Worm (Caenorhabditis elegans) whole organism, L4/young adult: Measurements from ENCODE around the gene F59B1.8.

ENCODE experiments used
- W03F9.2 ChIP-seq: fragments of 150-350 bp; optimal IDR thresholded peaks from 2 replicates; lab custom pipeline; 2014; ENCODE audit warnings: missing biosample characterization, missing genetic modification characterization
- dao-5 ChIP-seq: sonication (generic microtip); optimal IDR thresholded peaks from 2 replicates; lab custom pipeline; 2016; ENCODE audit warnings: missing genotype, missing genetic modification characterization, moderate library complexity, missing compliant biosample characterization
- him-1 ChIP-seq: sonication (generic microtip); optimal IDR thresholded peaks from 2 replicates; lab custom pipeline; 2016; ENCODE audit warnings: missing genotype, missing genetic modification reagents, missing genetic modification characterization, missing compliant biosample characterization

Gene F59B1.8

DNA sequence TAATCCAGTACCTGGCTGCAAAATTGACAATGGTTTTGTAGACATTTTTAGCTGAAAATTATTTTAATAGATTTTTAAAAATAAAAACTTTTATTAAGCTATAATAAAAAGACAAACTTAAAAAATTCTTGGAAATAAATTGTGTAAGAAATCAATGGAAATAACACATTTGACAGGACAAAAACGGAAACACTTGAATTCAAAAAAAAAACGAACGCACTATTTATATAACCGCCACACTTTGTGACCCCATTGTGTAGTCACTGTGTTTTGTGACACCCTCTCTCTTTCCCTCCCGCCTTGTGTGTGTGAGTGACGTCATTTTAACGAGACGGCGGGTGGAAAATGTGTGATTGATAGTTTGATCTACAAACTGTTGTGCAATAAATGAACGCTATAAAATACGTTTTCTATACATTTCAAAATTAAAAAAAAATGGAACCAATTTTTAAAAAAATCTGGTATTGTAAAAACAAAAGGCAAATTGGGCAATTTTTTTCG lies at the start of gene F59B1.8:
F59B1.8 (minus strand) TSS at position 51 of the 501 bp plus-strand sequence.
- no peak for TF ChIP-seq him-1 (tag; lab: Kevin White, UChicago)
- no peak for TF ChIP-seq dao-5 (tag; lab: Kevin White, UChicago)
- TF ChIP-seq W03F9.2 (tag; lab: Kevin White, UChicago), result no peak

DNA sequence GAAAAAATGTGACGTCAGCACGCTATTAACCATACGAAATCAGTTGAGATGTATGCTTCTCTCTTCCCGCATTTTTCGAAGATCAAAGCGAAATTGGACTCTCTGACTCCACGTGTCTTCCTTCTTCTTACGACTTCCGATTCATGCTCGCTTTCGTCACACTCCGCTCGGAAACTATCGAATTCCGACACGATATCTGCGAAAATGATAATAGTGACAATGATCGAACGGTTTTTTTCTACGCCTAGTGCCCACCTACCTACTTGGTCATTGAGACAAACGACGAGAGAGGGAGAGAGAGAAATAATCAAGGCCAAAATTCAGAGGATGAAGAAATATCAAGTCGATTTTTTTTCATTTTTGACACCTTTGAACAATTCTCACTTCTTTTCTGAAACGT lies 49.6 kb upstream of the F59B1.8 start:
- no peak for TF ChIP-seq dao-5 (tag; lab: Kevin White, UChicago)
- no peak for TF ChIP-seq him-1 (tag; lab: Kevin White, UChicago)
- no peak for TF ChIP-seq W03F9.2 (tag; lab: Kevin White, UChicago)

DNA sequence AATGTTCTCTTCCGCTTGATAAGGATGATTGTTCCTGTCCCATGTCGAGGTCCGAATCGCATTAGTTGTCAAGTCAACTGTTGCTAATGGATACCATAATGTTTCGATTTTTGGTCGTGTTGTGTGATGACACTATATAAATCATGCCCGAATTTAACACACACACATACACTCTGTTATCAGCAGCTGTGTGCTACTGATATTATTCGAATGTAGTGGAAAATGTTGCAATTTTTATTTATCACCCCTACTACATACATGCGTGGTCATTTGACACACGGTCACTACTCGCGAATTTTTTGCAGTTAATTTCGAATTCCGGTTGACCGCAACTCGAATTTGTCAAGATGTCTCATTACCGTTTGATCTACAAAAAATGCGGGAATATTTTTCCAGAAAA lies 48.6 kb upstream of the F59B1.8 start:
- no peak for TF ChIP-seq dao-5 (tag; lab: Kevin White, UChicago)
- no peak for TF ChIP-seq W03F9.2 (tag; lab: Kevin White, UChicago)
- no peak for TF ChIP-seq him-1 (tag; lab: Kevin White, UChicago)

DNA sequence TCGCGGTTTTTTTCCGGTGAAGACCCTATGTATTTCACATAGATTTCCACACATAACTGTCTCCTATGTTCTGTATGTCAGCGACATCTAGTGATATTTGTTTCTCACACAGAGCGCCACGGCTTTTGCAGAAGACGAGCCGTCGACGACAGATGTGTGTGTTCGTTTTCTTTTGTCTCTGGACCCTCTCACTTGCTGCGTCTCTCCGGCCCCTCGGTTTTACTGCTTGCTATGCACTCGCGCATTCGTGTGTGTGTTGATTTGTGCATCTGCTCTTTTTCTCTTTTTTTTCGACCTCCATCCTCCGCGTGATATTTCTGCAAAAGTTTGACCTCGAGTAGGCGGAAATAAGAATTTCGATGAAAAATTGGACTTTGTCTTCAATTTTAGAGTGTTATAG lies 44.7 kb upstream of the F59B1.8 start:
- TF ChIP-seq W03F9.2 (tag; lab: Kevin White, UChicago), result no peak
- no peak for TF ChIP-seq him-1 (tag; lab: Kevin White, UChicago)
- no peak for TF ChIP-seq dao-5 (tag; lab: Kevin White, UChicago)

- TF ChIP-seq dao-5 (tag; lab: Kevin White, UChicago) (no peak), him-1 (tag; lab: Kevin White, UChicago) (no peak), W03F9.2 (tag; lab: Kevin White, UChicago) (no peak)
Measured at ce11 chrV:3686899-3687298, 42.9 kb upstream of the F59B1.8 start, which contains the start of gene unc-132. TSS of gene unc-132 (plus strand) at chrV:3687106.

ce11 chrV:3686292-3686691 lies 42.2 kb upstream of the F59B1.8 start:
- TF ChIP-seq W03F9.2 (tag; lab: Kevin White, UChicago) (no peak), dao-5 (tag; lab: Kevin White, UChicago) (no peak), him-1 (tag; lab: Kevin White, UChicago) (no peak)

DNA sequence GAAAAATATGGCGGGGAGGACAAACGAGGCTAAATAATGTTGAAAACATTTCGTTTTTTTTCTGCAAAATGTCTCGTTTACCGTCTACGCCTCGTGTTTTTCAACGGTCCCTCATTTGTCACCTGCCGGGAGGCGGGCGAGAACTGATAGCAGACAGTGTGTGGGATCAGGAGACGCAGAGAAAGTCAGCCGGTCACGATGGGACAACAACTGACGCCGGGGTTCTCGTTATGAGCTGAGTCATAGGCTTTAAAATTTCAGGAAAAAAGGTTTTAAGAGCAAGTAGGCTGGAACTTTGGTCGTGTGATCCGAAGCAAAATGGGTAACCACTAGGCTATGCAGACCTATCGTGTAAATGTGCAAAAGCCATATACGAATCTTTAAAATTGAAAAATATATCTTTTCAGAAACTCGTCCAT lies 41.8 kb upstream of the F59B1.8 start, which contains the start of gene W08A12.2:
W08A12.2 (minus strand) TSS at position 103 of the 419 bp plus-strand sequence.
- TF ChIP-seq W03F9.2 (tag; lab: Kevin White, UChicago), result no peak
- no peak for TF ChIP-seq dao-5 (tag; lab: Kevin White, UChicago)
- TF ChIP-seq him-1 (tag; lab: Kevin White, UChicago), result no peak

DNA sequence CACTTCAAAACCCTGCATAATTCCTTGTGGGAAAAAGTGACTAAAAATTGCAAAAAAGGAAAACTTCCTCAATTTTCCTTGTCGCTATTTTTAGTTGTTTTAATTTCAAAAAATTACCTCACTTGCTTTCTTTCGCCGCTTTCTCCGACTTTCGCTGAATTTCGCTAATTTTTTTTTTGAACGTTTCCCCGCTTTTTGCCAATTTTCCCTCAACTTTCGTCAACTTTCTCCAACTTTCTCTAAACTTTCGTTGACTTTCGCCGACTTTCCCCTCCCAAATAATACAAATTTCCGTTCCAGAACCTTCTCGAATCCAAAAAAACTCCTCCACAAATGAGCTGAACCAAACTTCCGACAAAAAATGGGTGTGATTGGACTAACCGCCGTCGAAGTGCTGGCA lies 38.5 kb upstream of the F59B1.8 start, which contains the start of gene W08A12.3:
W08A12.3 (plus strand) TSS at position 301 of the 400 bp plus-strand sequence.
- no peak for TF ChIP-seq W03F9.2 (tag; lab: Kevin White, UChicago)
- TF ChIP-seq dao-5 (tag; lab: Kevin White, UChicago), result no peak

DNA sequence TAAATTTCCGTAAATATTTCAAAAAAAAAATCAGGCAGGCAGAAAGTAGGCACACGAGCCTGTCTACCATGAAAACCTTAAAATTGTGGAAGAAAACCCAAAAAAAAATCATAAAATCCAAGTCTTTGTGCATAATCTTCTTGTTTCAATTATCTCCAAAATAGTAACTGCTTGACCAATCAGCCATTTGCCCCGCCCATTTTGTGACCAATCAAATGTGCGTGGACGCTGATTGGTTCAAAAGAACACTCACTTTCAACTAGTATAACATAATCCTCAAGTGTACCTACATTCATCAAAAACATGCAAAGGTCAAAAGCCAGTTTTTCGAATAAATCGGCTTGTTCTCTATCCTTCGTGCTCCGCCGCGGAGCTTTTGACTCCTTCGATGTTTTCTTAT lies 34.5 kb upstream of the F59B1.8 start:
- TF ChIP-seq W03F9.2 (tag; lab: Kevin White, UChicago) (no peak), dao-5 (tag; lab: Kevin White, UChicago) (no peak), him-1 (tag; lab: Kevin White, UChicago) (no peak)

- TF ChIP-seq W03F9.2 (tag; lab: Kevin White, UChicago) (no peak), dao-5 (tag; lab: Kevin White, UChicago) (no peak), him-1 (tag; lab: Kevin White, UChicago) (no peak)
Measured at ce11 chrV:3677212-3677611, 33.2 kb upstream of the F59B1.8 start.

DNA sequence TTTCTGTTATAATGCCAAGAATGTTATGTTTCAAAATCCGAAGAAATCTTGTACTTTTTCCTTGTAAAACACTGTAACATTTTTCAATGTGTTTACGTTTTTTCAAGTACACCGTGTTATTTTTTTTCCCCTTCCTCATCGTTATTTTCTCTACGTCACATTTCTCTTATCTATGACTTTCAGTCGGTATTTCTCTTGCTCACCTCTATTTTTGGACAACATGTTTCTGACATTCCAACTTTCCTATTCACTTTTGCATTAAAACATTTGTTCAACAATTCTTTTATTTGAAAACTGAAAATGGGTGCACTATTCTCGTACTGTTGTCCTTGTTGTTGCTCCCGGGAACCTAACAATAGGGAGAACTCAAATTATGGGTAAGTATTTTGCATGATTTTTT lies 29.0 kb upstream of the F59B1.8 start, which contains the start of gene pals-33:
pals-33 (plus strand) TSS at position 301 of the 400 bp plus-strand sequence.
- TF ChIP-seq W03F9.2 (tag; lab: Kevin White, UChicago) (no peak), dao-5 (tag; lab: Kevin White, UChicago) (no peak), him-1 (tag; lab: Kevin White, UChicago) (no peak)

DNA sequence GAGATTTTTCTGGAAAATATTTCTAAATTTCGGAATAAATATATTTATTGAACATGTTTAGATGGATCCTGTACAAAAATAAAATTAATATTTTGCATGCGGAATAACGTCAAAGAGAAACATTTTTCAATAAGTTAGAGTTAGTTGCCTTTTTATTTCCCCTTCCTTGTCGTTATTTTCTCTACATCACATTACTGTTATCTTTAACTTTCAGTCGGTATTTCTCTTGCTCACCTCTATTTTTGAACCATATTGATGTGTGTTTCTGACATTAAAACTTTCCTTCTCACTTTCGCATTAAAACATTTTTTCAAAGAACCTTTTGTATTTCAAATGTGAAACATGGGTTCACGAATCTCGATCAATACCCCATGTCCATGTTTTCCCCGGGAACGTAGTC lies 26.5 kb upstream of the F59B1.8 start, which contains the start of gene Y39H10B.3:
Y39H10B.3 (plus strand) TSS at position 301 of the 400 bp plus-strand sequence.
- TF ChIP-seq W03F9.2 (tag; lab: Kevin White, UChicago), result no peak
- TF ChIP-seq him-1 (tag; lab: Kevin White, UChicago), result no peak
- TF ChIP-seq dao-5 (tag; lab: Kevin White, UChicago), result no peak

- no peak for TF ChIP-seq him-1 (tag; lab: Kevin White, UChicago)
- no peak for TF ChIP-seq W03F9.2 (tag; lab: Kevin White, UChicago)
- no peak for TF ChIP-seq dao-5 (tag; lab: Kevin White, UChicago)
Measured at ce11 chrV:3668464-3668863, 24.4 kb upstream of the F59B1.8 start, which contains the start of gene Y39H10B.2. TSS of gene Y39H10B.2 (plus strand) at chrV:3668764.

DNA sequence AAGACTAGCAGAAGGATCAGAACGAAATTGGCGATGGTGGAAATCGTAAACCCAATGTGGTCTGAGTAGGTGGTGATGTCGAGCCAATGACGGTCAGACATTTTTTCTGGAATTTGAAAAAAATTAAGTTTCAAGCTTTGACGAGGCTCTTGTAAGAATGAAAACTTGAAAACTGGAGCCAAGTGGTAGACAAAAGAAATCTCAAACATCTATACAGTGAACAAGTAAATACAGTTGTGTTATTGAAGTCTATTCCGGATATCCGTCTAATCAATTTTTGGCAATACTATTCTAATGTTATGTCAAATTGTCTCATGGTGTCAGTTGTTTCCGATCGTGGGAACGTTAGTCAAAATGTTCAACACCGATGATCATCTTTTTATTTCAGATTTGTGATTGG lies 22.8 kb upstream of the F59B1.8 start, which contains the start of gene str-113:
str-113 (minus strand) TSS at position 101 of the 400 bp plus-strand sequence.
- TF ChIP-seq dao-5 (tag; lab: Kevin White, UChicago) (no peak), him-1 (tag; lab: Kevin White, UChicago) (no peak), W03F9.2 (tag; lab: Kevin White, UChicago) (no peak)
